Worm (Caenorhabditis elegans) whole organism, L4/young adult: ENCODE results near the gene fbxb-41.

Experiments
- W03F9.2 ChIP-seq: fragments of 150-350 bp; optimal IDR thresholded peaks from 2 replicates; lab custom pipeline; 2014; ENCODE audit warnings: missing biosample characterization, missing genetic modification characterization
- him-1 ChIP-seq: sonication (generic microtip); optimal IDR thresholded peaks from 2 replicates; lab custom pipeline; 2016; ENCODE audit warnings: missing genotype, missing genetic modification reagents, missing genetic modification characterization, missing compliant biosample characterization

DNA sequence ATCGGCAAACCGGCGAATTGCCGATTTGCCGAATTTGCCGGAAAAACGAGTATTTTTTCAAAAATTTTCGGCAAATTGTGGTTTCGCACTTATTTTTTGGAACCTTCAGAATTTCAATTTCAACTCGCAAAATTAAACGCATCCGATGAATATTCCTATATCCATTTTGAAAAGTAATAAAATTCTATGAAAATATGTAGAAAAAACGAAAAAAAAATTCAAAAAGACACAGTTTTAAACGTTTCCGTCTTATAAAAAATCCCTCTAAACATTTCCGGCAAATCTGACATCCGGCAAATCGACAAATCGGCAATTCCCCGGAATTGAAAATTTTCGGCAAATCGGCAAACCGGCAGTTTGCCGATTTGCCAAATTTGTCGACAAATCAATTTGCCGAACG, 3.6 kb upstream of the fbxb-41 start, which contains the start of gene str-148:
- TF ChIP-seq him-1 (tag; lab: Kevin White, UChicago) (no peak), W03F9.2 (no peak)
